Worm (Caenorhabditis elegans): ENCODE data around the gene nape-1.

The nape-1 gene

DNA sequence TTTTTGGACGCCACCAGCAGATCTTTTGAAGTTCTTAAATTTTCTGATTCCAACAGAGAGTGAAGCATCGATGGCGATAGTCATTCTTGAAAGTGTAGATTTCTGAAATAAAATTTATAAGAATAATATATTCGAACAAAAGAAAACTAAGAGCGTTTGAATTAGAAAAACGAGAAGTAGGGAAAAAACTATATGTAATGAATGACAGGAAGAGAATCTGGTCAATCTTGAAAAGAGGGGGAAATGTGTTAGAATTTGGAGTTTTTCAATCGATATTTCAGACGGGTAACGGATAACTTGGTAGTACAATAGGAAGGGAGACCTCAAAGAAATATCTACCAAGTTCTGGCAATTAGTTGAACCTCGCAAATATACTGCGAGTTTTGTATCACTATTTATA lies 40.1 kb downstream of the nape-1 start, which contains the start of gene Y37E11AL.9:
Gene Y37E11AL.9, minus strand, starts transcription at position 101 of the 400 bp plus-strand sequence.
- TF ChIP-seq ceh-39 (tag; optimal IDR thresholded peaks at IDR 0.05) (no peak), ham-2 (GFP tag; optimal IDR thresholded peaks at IDR 0.05) (no peak), ces-1 (GFP tag; optimal IDR thresholded peaks at IDR 0.05) (no peak), hlh-1 (tag; optimal IDR thresholded peaks at IDR 0.05) (no peak), ceh-83 (GFP tag; optimal IDR thresholded peaks at IDR 0.05) (no peak), nhr-2 (tag; optimal IDR thresholded peaks at IDR 0.05) (no peak), drap-1 (GFP tag; optimal IDR thresholded peaks at IDR 0.05) (no peak), cnd-1 (tag; optimal IDR thresholded peaks at IDR 0.05) (no peak), unc-62 (GFP tag; optimal IDR thresholded peaks at IDR 0.05) (no peak), ztf-11 (tag; optimal IDR thresholded peaks at IDR 0.05) (no peak), lin-13 (tag; optimal IDR thresholded peaks at IDR 0.05) (no peak), elt-3 (tag; optimal IDR thresholded peaks at IDR 0.05) (no peak), bed-3 (GFP tag; optimal IDR thresholded peaks at IDR 0.05) (no peak), M03D4.4 (tag; optimal IDR thresholded peaks at IDR 0.05) (no peak)

DNA sequence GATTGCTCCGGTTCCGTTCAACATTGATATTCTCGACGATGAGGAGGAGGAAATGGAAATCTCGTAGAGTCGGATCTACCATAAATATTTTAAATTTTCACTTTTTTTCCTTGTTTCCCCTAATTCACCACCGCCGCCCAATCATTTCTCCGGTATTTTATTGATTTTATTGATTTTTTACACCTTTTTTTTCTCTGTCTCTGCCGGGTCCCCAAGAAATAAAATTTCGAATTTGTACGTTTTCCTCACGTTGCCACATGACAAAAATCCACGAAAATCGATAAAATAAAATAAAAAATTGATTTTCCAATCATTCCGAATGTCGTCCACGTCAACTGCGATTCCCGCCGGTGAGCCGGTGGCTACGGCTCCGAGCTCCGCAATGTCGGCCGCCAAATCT lies 42.5 kb downstream of the nape-1 start, which contains the start of gene Y37E11AL.2:
Gene Y37E11AL.2, plus strand, starts transcription at position 301 of the 400 bp plus-strand sequence.
- TF ChIP-seq pha-4 (tag; optimal IDR thresholded peaks at IDR 0.05) (no peak), ceh-83 (GFP tag; optimal IDR thresholded peaks at IDR 0.05) (no peak), ceh-43 (GFP tag; optimal IDR thresholded peaks at IDR 0.05) (no peak), nhr-12 (tag; optimal IDR thresholded peaks at IDR 0.05) (no peak), bed-3 (GFP tag; optimal IDR thresholded peaks at IDR 0.05) (no peak), unc-39 (tag; optimal IDR thresholded peaks at IDR 0.05) (no peak), drap-1 (GFP tag; optimal IDR thresholded peaks at IDR 0.05) (no peak), M03D4.4 (tag; optimal IDR thresholded peaks at IDR 0.05) (no peak), snpc-4 (tag; optimal IDR thresholded peaks at IDR 0.05) (no peak), cnd-1 (tag; optimal IDR thresholded peaks at IDR 0.05) (no peak), ceh-39 (tag; optimal IDR thresholded peaks at IDR 0.05) (no peak), zip-8 (tag; optimal IDR thresholded peaks at IDR 0.05) (no peak), sptf-1 (tag; optimal IDR thresholded peaks at IDR 0.05) (no peak), lin-13 (tag; optimal IDR thresholded peaks at IDR 0.05) (no peak), nhr-237 (tag; optimal IDR thresholded peaks at IDR 0.05) (no peak), ham-2 (GFP tag; optimal IDR thresholded peaks at IDR 0.05) (no peak)

DNA sequence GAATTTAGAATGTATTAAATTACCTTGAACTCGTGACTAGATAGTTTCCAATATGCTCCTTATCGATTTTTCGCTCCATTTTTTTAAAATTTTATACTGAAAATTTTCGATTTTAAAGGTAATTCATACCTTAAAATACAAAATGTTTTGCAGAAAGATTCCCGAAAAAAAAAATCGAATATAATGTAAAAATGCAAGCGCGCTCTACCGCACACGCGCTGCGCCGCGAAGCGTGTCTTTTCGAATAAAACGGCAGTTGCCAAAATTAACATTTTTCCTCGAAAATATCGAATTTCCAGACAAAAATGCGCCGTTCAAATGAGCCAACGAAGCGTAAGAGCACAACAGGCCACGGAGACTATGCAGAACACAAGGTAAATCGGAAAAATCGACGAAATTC lies 46.0 kb downstream of the nape-1 start, which contains the start of the genes taf-6.2 and Y37E11AL.3:
Gene taf-6.2, minus strand, starts transcription at position 96 of the 400 bp plus-strand sequence.
Gene Y37E11AL.3, plus strand, starts transcription at position 298 of the 400 bp plus-strand sequence.
- TF ChIP-seq ceh-39 (tag; optimal IDR thresholded peaks at IDR 0.05), result peak; percentile 72
- TF ChIP-seq nhr-237 (tag; optimal IDR thresholded peaks at IDR 0.05), result peak; percentile 17
- TF ChIP-seq ces-1 (GFP tag; optimal IDR thresholded peaks at IDR 0.05), result peak; percentile 51
- TF ChIP-seq lsy-2 (tag; optimal IDR thresholded peaks at IDR 0.05), result peak; percentile 46
- TF ChIP-seq lin-13 (tag; optimal IDR thresholded peaks at IDR 0.05), result peak; percentile 46
- no peak for TF ChIP-seq bed-3 (GFP tag; optimal IDR thresholded peaks at IDR 0.05)
- TF ChIP-seq mep-1 (tag; optimal IDR thresholded peaks at IDR 0.05), result peak; percentile 57
- peak; percentile 49 for TF ChIP-seq hlh-1 (tag; optimal IDR thresholded peaks at IDR 0.05)
- no peak for TF ChIP-seq nhr-28 (tag; optimal IDR thresholded peaks at IDR 0.05)
- TF ChIP-seq unc-39 (tag; optimal IDR thresholded peaks at IDR 0.05), result no peak

Measured in whole organism, mixed stage, embryonic.